Worm (Caenorhabditis elegans) whole organism, L2 larva: ENCODE measurements around the gene sax-7.

Experiments
- F13H6.1 ChIP-seq: sonication (generic microtip); optimal IDR thresholded peaks from 2 replicates; lab custom pipeline; 2016; ENCODE audit warnings: missing genetic modification characterization, missing compliant biosample characterization
- aly-2 ChIP-seq: fragments of 150-350 bp; optimal IDR thresholded peaks from 2 replicates; lab custom pipeline; 2014; ENCODE audit warnings: missing biosample characterization, missing genetic modification characterization
- ama-1 ChIP-seq: fragments of 150-350 bp; optimal IDR thresholded peaks from 2 replicates; lab custom pipeline; 2018; ENCODE audit warnings: inconsistent platforms
- dmd-4 ChIP-seq: sonication (generic microtip); optimal IDR thresholded peaks from 2 replicates; lab custom pipeline; 2017; ENCODE audit warnings: missing biosample characterization, missing genetic modification characterization
- lin-13 ChIP-seq: fragments of 150-350 bp; optimal IDR thresholded peaks from 2 replicates; lab custom pipeline; 2014; ENCODE audit warnings: missing biosample characterization, missing genetic modification reagents, missing genetic modification characterization
- mdl-1 ChIP-seq, 2 experiments: fragments of 150-350 bp in 1 of 2; sonication (generic microtip) in 1 of 2; optimal IDR thresholded peaks; 2 replicates each; lab custom pipeline; 2017; ENCODE audit warnings: missing biosample characterization in 2 of 2, missing genetic modification characterization in 2 of 2
- nhr-11 ChIP-seq: fragments of 150-350 bp; optimal IDR thresholded peaks from 2 replicates; lab custom pipeline; 2014; ENCODE audit warnings: missing biosample characterization, missing genetic modification characterization
- nhr-25 ChIP-seq: fragments of 150-350 bp; sonication (generic microtip); optimal IDR thresholded peaks from 3 replicates; lab custom pipeline; 2014; ENCODE audit warnings: missing biosample characterization, missing genetic modification characterization
- nhr-77 ChIP-seq: fragments of 150-350 bp; optimal IDR thresholded peaks from 2 replicates; lab custom pipeline; 2014; ENCODE audit warnings: missing biosample characterization, missing genetic modification characterization
- snpc-4 ChIP-seq: fragments of 150-350 bp; optimal IDR thresholded peaks from 2 replicates; lab custom pipeline; 2014; ENCODE audit warnings: missing biosample characterization, missing genetic modification characterization
- zag-1 ChIP-seq: fragments of 150-350 bp; optimal IDR thresholded peaks from 2 replicates; lab custom pipeline; 2014; ENCODE audit warnings: missing biosample characterization, missing genetic modification characterization
- ztf-4 ChIP-seq: fragments of 150-350 bp; optimal IDR thresholded peaks from 2 replicates; lab custom pipeline; 2014; ENCODE audit warnings: missing biosample characterization, missing genetic modification characterization

- no peak for TF ChIP-seq zag-1
- TF ChIP-seq snpc-4 (tag; lab: Kevin White, UChicago), result no peak
- TF ChIP-seq dmd-4, result no peak
- no peak for TF ChIP-seq mdl-1 (tag; optimal IDR thresholded peaks at IDR 0.05; lab: Kevin White, UChicago)
- TF ChIP-seq aly-2, result no peak
- no peak for TF ChIP-seq nhr-25 (tag; lab: Kevin White, UChicago)
- TF ChIP-seq nhr-77 (tag; lab: Kevin White, UChicago), result no peak
- TF ChIP-seq ama-1 (lab: Kevin White, UChicago), result no peak
- no peak for TF ChIP-seq nhr-11
- no peak for TF ChIP-seq lin-13
- no peak for TF ChIP-seq ztf-4
- TF ChIP-seq F13H6.1 (tag; lab: Kevin White, UChicago), result no peak
Measured at ce11 chrIV:8115462-8115861, 53.0 kb downstream of the sax-7 start, which contains the start of gene irld-8.
